Worm (Caenorhabditis elegans): ENCODE data around the gene B0034.4.

- TF ChIP-seq tbx-7 (tag; optimal IDR thresholded peaks at IDR 0.05) (no peak), nhr-11 (tag; optimal IDR thresholded peaks at IDR 0.05) (no peak), rnt-1 (tag; optimal IDR thresholded peaks at IDR 0.05) (no peak), pha-2 (tag; optimal IDR thresholded peaks at IDR 0.05) (no peak), unc-55 (GFP tag; optimal IDR thresholded peaks at IDR 0.05) (peak; percentile 88), ets-4 (tag; optimal IDR thresholded peaks at IDR 0.05) (no peak), hlh-6 (tag; optimal IDR thresholded peaks at IDR 0.05) (no peak)
Observed at ce11 chrII:5931904-5932764, 37.2 kb downstream of the B0034.4 start.

Data from whole organism, late embryonic.